Worm (Caenorhabditis elegans): ENCODE results near the gene cutl-1.

The cutl-1 gene

ce11 chrV:13367024-13367423 lies 38.9 kb downstream of the cutl-1 start, which contains the start of gene srx-125:
Gene srx-125, plus strand, starts transcription at chrV:13367324.
- TF ChIP-seq ceh-82 (tag; optimal IDR thresholded peaks at IDR 0.05) (no peak), unc-62 (GFP tag; optimal IDR thresholded peaks at IDR 0.05 in 1 of 2) (peak in 1 of 2 experiments; percentile 46), unc-62 (tag; optimal IDR thresholded peaks at IDR 0.05) (no peak)

- TF ChIP-seq zag-1 (tag; optimal IDR thresholded peaks at IDR 0.05) (no peak), fkh-10 (GFP tag; optimal IDR thresholded peaks at IDR 0.05) (peak; percentile 37)
Measured at ce11 chrV:13366488-13366887, 39.4 kb downstream of the cutl-1 start.

ce11 chrV:13364227-13364626 lies 41.7 kb downstream of the cutl-1 start:
- TF ChIP-seq spr-1 (tag; optimal IDR thresholded peaks at IDR 0.05) (no peak), F10B5.3 (tag; optimal IDR thresholded peaks at IDR 0.05) (no peak), unc-62 (GFP tag; optimal IDR thresholded peaks at IDR 0.05 in 1 of 2) (peak in 1 of 2 experiments; percentile 92), unc-62 (tag; optimal IDR thresholded peaks at IDR 0.05) (no peak), ZK337.2 (GFP tag; IDR thresholded peaks at IDR 0.05) (no peak), ceh-28 (tag; optimal IDR thresholded peaks at IDR 0.05) (no peak), lir-3 (tag; optimal IDR thresholded peaks at IDR 0.05) (no peak)

ce11 chrV:13363415-13363814 lies 42.5 kb downstream of the cutl-1 start, which contains the start of gene srg-46:
Gene srg-46, plus strand, starts transcription at chrV:13363715.
- no peak for TF ChIP-seq rbr-2 (tag; optimal IDR thresholded peaks at IDR 0.05)
- peak; percentile 31 for TF ChIP-seq aha-1 (tag)
- no peak for TF ChIP-seq lin-1 (GFP tag; IDR thresholded peaks at IDR 0.05)
- TF ChIP-seq daf-19 (GFP tag; conservative IDR thresholded peaks at IDR 0.05): no peak
- no peak for TF ChIP-seq lir-3 (tag; optimal IDR thresholded peaks at IDR 0.05)

ce11 chrV:13360254-13360653 lies 45.7 kb downstream of the cutl-1 start, which contains the start of gene F32H5.4:
Gene F32H5.4, plus strand, starts transcription at chrV:13360554.
- TF ChIP-seq nhr-111 (GFP tag; optimal IDR thresholded peaks at IDR 0.05): no peak
- TF ChIP-seq ceh-82 (tag; optimal IDR thresholded peaks at IDR 0.05): no peak
- no peak for TF ChIP-seq zip-11 (GFP tag; IDR thresholded peaks at IDR 0.05)
- no peak for TF ChIP-seq dmd-9 (GFP tag; IDR thresholded peaks at IDR 0.05)
- TF ChIP-seq attf-4 (tag; optimal IDR thresholded peaks at IDR 0.05): no peak
- TF ChIP-seq Y105C5A.15 (GFP tag; IDR thresholded peaks at IDR 0.05): no peak
- no peak for TF ChIP-seq madf-5 (GFP tag; IDR thresholded peaks at IDR 0.05)
- no peak for TF ChIP-seq F49E8.2 (tag; optimal IDR thresholded peaks at IDR 0.05; ENCODE audit: borderline replicate concordance)
- no peak for TF ChIP-seq lim-7 (GFP tag; IDR thresholded peaks at IDR 0.05)
- TF ChIP-seq zag-1 (tag; optimal IDR thresholded peaks at IDR 0.05): no peak
- no peak for TF ChIP-seq zip-2 (tag; optimal IDR thresholded peaks at IDR 0.05)
- TF ChIP-seq cey-2 (tag; optimal IDR thresholded peaks at IDR 0.05; ENCODE audit: borderline replicate concordance, insufficient read depth): no peak
- no peak for TF ChIP-seq sdz-12 (GFP tag; optimal IDR thresholded peaks at IDR 0.05)
- no peak for TF ChIP-seq skn-1 (tag; optimal IDR thresholded peaks at IDR 0.05)
- TF ChIP-seq lir-3 (tag; optimal IDR thresholded peaks at IDR 0.05): no peak
- no peak for TF ChIP-seq T20F7.1 (GFP tag; optimal IDR thresholded peaks at IDR 0.05)

ce11 chrV:13358823-13359592 lies 46.9 kb downstream of the cutl-1 start, which contains the start of gene F32H5.3:
Gene F32H5.3, plus strand, starts transcription at chrV:13359335.
- TF ChIP-seq lin-39 (tag; optimal IDR thresholded peaks at IDR 0.05) (no peak), snpc-1.2 (GFP tag; IDR thresholded peaks at IDR 0.05) (no peak), mdl-1 (tag; optimal IDR thresholded peaks at IDR 0.05) (peak in 1 of 2 experiments; percentile 44), ceh-44 (GFP tag; IDR thresholded peaks at IDR 0.05) (no peak), set-16 (GFP tag; IDR thresholded peaks at IDR 0.05) (no peak), ama-1 (optimal IDR thresholded peaks at IDR 0.05) (no peak), nhr-28 (tag; optimal IDR thresholded peaks at IDR 0.05) (peak; percentile 63), unc-62 (GFP tag; optimal IDR thresholded peaks at IDR 0.05 in 1 of 2) (peak in 1 of 2 experiments; percentile 97), unc-62 (tag; optimal IDR thresholded peaks at IDR 0.05) (no peak), mxl-3 (GFP tag; optimal IDR thresholded peaks at IDR 0.05) (peak; percentile 35), lsy-2 (tag; optimal IDR thresholded peaks at IDR 0.05) (peak in 1 of 2 experiments; percentile 37), nhr-25 (tag; optimal IDR thresholded peaks at IDR 0.05; ENCODE audit: borderline replicate concordance, insufficient read depth) (peak; percentile 0)
